Worm (Caenorhabditis elegans): ENCODE measurements around the gene cebp-1.

cebp-1 gene

ce11 chrX:1501752-1502151 is 48.1 kb upstream of the cebp-1 start, which contains the start of gene F09E10.7:
Gene F09E10.7 (minus strand): TSS chrX:1501852.
- no peak for TF ChIP-seq ceh-28 (tag; optimal IDR thresholded peaks at IDR 0.05)
- TF ChIP-seq mes-2 (tag; optimal IDR thresholded peaks at IDR 0.05; ENCODE audit: poor library complexity, severe bottlenecking) = no peak
- TF ChIP-seq pqm-1 (tag; optimal IDR thresholded peaks at IDR 0.05) = no peak
- TF ChIP-seq dmd-6 (GFP tag; IDR thresholded peaks at IDR 0.05) = no peak
- no peak for TF ChIP-seq Y105C5A.15 (GFP tag; IDR thresholded peaks at IDR 0.05)
- no peak for TF ChIP-seq Y5F2A.4 (GFP tag; optimal IDR thresholded peaks at IDR 0.05)
- TF ChIP-seq ZK337.2 (GFP tag; IDR thresholded peaks at IDR 0.05) = no peak
- no peak for TF ChIP-seq cey-2 (tag; optimal IDR thresholded peaks at IDR 0.05; ENCODE audit: borderline replicate concordance, insufficient read depth)

DNA sequence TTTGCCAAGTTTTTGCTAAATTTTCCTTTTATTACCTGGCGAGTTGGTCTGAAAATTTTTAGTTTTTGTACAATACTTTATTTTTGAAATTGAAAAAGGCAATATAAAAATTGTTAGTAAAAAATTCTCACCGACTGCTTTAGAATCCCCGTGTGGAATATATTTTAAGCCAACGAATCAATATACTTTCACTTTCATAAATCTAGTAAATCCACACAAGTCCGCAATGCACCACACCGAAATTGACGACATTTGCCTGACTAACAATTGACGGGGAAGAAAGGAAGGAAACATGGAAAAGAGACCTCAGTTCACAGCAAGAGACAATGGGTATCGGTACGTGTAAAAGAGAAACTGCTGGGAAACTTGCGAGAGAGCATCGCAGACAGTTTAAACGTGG is 45.8 kb upstream of the cebp-1 start:
- TF ChIP-seq daf-19 (GFP tag; conservative IDR thresholded peaks at IDR 0.05) (no peak), arid-1 (GFP tag; conservative IDR thresholded peaks at IDR 0.05) (no peak), rbr-2 (tag; optimal IDR thresholded peaks at IDR 0.05) (no peak), ztf-7 (tag; optimal IDR thresholded peaks at IDR 0.05) (no peak), F44E2.7 (GFP tag; IDR thresholded peaks at IDR 0.05) (no peak), ceh-32 (tag; optimal IDR thresholded peaks at IDR 0.05; ENCODE audit: poor library complexity) (no peak), nhr-6 (tag; optimal IDR thresholded peaks at IDR 0.05) (no peak), nhr-237 (tag; optimal IDR thresholded peaks at IDR 0.05) (no peak), nhr-28 (tag; optimal IDR thresholded peaks at IDR 0.05) (no peak), mep-1 (tag; optimal IDR thresholded peaks at IDR 0.05) (no peak), snpc-4 (tag; optimal IDR thresholded peaks at IDR 0.05) (no peak)

DNA sequence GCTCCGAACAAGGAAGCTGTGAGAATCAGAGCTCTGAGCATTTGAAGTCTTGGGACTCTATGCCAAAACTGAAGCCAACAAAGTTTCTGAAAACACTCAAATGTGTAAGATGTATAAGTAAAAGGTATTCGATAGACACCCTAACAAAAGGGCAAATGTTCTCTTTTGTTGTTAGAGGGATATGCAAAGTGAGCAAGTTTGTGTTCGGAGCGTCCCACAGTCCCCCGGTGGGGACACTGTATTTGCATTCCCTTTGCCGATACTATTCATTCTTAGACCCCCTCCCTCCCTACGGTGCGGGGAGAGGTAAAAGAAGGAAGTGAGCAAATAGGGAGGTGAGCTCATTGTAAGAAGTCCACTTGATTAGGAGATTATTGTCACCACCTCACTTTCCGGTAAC is 43.9 kb upstream of the cebp-1 start, which contains the start of gene F09E10.6:
Gene F09E10.6 (minus strand): TSS at position 101 of the 400 bp plus-strand sequence.
- TF ChIP-seq ctbp-1 (GFP tag; IDR thresholded peaks at IDR 0.05) (no peak), zfp-3 (GFP tag; conservative IDR thresholded peaks at IDR 0.05) (no peak), php-3 (GFP tag; IDR thresholded peaks at IDR 0.05) (no peak), ces-1 (GFP tag; optimal IDR thresholded peaks at IDR 0.05) (no peak), ama-1 (optimal IDR thresholded peaks at IDR 0.05) (no peak), ceh-44 (GFP tag; IDR thresholded peaks at IDR 0.05) (no peak), unc-62 (GFP tag; optimal IDR thresholded peaks at IDR 0.05 in 1 of 2) (no peak), unc-62 (tag; optimal IDR thresholded peaks at IDR 0.05) (no peak), daf-19 (GFP tag; conservative IDR thresholded peaks at IDR 0.05) (no peak), snpc-1.2 (GFP tag; IDR thresholded peaks at IDR 0.05) (no peak), F37D6.2 (tag; optimal IDR thresholded peaks at IDR 0.05) (no peak), ztf-7 (tag; optimal IDR thresholded peaks at IDR 0.05) (no peak), lin-1 (GFP tag; IDR thresholded peaks at IDR 0.05) (no peak), hlh-30 (tag; optimal IDR thresholded peaks at IDR 0.05; ENCODE audit: insufficient read depth) (no peak), cey-2 (tag; optimal IDR thresholded peaks at IDR 0.05; ENCODE audit: borderline replicate concordance, insufficient read depth) (no peak)

DNA sequence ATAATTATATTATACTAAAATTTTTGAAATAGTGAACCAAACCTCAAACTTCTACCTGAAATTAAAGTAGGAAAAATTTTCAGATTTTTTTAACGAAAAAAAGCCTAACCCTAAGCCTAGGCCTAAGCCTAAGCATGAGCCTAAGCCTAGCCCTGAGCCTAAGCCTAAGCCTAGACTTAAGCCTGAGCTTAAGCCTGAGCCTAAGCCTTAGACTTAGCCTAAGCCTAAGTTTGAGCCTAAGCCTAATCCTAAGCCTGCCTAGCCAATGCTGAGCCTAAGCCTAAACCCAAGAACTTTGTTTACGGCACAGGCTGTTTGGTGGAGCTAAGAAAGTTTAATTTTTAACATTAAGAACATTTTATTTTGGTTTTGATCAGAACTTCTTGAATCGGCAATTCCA is 42.3 kb upstream of the cebp-1 start:
- TF ChIP-seq ceh-62 (tag; optimal IDR thresholded peaks at IDR 0.05) (no peak), nhr-6 (tag; optimal IDR thresholded peaks at IDR 0.05) (no peak), T20F7.1 (GFP tag; optimal IDR thresholded peaks at IDR 0.05) (no peak), aly-2 (tag; optimal IDR thresholded peaks at IDR 0.05) (no peak), mes-2 (tag; optimal IDR thresholded peaks at IDR 0.05; ENCODE audit: poor library complexity, severe bottlenecking) (no peak), ceh-44 (GFP tag; IDR thresholded peaks at IDR 0.05) (no peak), madf-5 (GFP tag; IDR thresholded peaks at IDR 0.05) (no peak), F26F4.8 (GFP tag; conservative IDR thresholded peaks at IDR 0.05) (no peak), sdz-12 (GFP tag; optimal IDR thresholded peaks at IDR 0.05) (no peak), zip-2 (tag; optimal IDR thresholded peaks at IDR 0.05) (no peak), lsy-2 (tag; optimal IDR thresholded peaks at IDR 0.05) (no peak)

All from whole organism, L4 larva.